Worm (Caenorhabditis elegans): ENCODE data around the gene C34C12.12.
A peak's percentile ranks its signal among the peaks of the same experiment; 100 is the strongest.

Gene C34C12.12

ce11 chrIII:3460061-3460460 is 7.1 kb downstream of the C34C12.12 start, which contains the start of gene C34C12.8 (continued):
- TF ChIP-seq alr-1 (tag; optimal IDR thresholded peaks at IDR 0.05; ENCODE audit: borderline replicate concordance), result no peak
- TF ChIP-seq lsy-2 (tag; optimal IDR thresholded peaks at IDR 0.05), result peak; percentile 97 to 98
- peak; percentile 97 for TF ChIP-seq rnt-1 (tag; optimal IDR thresholded peaks at IDR 0.05)
- peak; percentile 97 for TF ChIP-seq unc-86 (tag; optimal IDR thresholded peaks at IDR 0.05)
- peak; percentile 98 for TF ChIP-seq mep-1 (tag; optimal IDR thresholded peaks at IDR 0.05)
- no peak for TF ChIP-seq nhr-84 (tag; optimal IDR thresholded peaks at IDR 0.05)
- TF ChIP-seq zip-4 (GFP tag; optimal IDR thresholded peaks at IDR 0.05), result peak; percentile 87
- TF ChIP-seq fkh-10 (GFP tag; optimal IDR thresholded peaks at IDR 0.05), result peak; percentile 86
- peak; percentile 89 for TF ChIP-seq elt-2 (tag; optimal IDR thresholded peaks at IDR 0.05)
- peak; percentile 18 for TF ChIP-seq nhr-12 (tag; optimal IDR thresholded peaks at IDR 0.05)
- TF ChIP-seq nhr-71 (tag; optimal IDR thresholded peaks at IDR 0.05), result peak; percentile 98
- TF ChIP-seq grh-1 (GFP tag; IDR thresholded peaks at IDR 0.05), result peak; percentile 96
- peak; percentile 81 for TF ChIP-seq mef-2 (tag; optimal IDR thresholded peaks at IDR 0.05)
- TF ChIP-seq ceh-82 (tag; optimal IDR thresholded peaks at IDR 0.05), result peak; percentile 95 to 98 (median 97)
- TF ChIP-seq snu-23 (GFP tag; optimal IDR thresholded peaks at IDR 0.05), result peak; percentile 98
- no peak for TF ChIP-seq hlh-4 (tag; optimal IDR thresholded peaks at IDR 0.05)
- peak in 1 of 2 experiments; percentile 92 for TF ChIP-seq mdl-1 (tag; optimal IDR thresholded peaks at IDR 0.05)
- no peak for TF ChIP-seq Y116A8C.19 (tag; optimal IDR thresholded peaks at IDR 0.05; ENCODE audit: borderline replicate concordance)
- peak; percentile 76 for TF ChIP-seq unc-98 (GFP tag; IDR thresholded peaks at IDR 0.05)
- TF ChIP-seq lin-35 (GFP tag; optimal IDR thresholded peaks at IDR 0.05), result peak; percentile 96 to 98
- no peak for TF ChIP-seq ets-5 (GFP tag; IDR thresholded peaks at IDR 0.05)
- peak; percentile 97 for TF ChIP-seq tbx-2 (tag; optimal IDR thresholded peaks at IDR 0.05)
- TF ChIP-seq egl-13 (tag; optimal IDR thresholded peaks at IDR 0.05), result peak; percentile 93
- TF ChIP-seq blmp-1 (tag; optimal IDR thresholded peaks at IDR 0.05), result peak; percentile 70
- TF ChIP-seq C04F5.9 (tag; optimal IDR thresholded peaks at IDR 0.05), result peak; percentile 91
- peak; percentile 74 for TF ChIP-seq ceh-63 (GFP tag; optimal IDR thresholded peaks at IDR 0.05)
- TF ChIP-seq lin-15B (tag; optimal IDR thresholded peaks at IDR 0.05), result peak; percentile 95
- peak; percentile 79 for TF ChIP-seq fos-1 (tag; optimal IDR thresholded peaks at IDR 0.05)
- no peak for TF ChIP-seq sptf-1 (tag; optimal IDR thresholded peaks at IDR 0.05)
- no peak for TF ChIP-seq pqm-1 (tag; optimal IDR thresholded peaks at IDR 0.05)
- peak; percentile 90 for TF ChIP-seq ceh-88 (GFP tag; IDR thresholded peaks at IDR 0.05)
- TF ChIP-seq efl-1 (optimal IDR thresholded peaks at IDR 0.05), result peak; percentile 93 to 99
- peak; percentile 96 to 100 for TF ChIP-seq efl-1 (GFP tag; optimal IDR thresholded peaks at IDR 0.05 in 1 of 2)
- TF ChIP-seq lin-13 (GFP tag; optimal IDR thresholded peaks at IDR 0.05), result peak; percentile 97
- TF ChIP-seq aha-1 (tag; optimal IDR thresholded peaks at IDR 0.05), result peak; percentile 73
- TF ChIP-seq fkh-8 (tag; optimal IDR thresholded peaks at IDR 0.05), result peak; percentile 94
- peak; percentile 97 for TF ChIP-seq lin-39 (tag; optimal IDR thresholded peaks at IDR 0.05)
- TF ChIP-seq aly-2 (tag; optimal IDR thresholded peaks at IDR 0.05), result peak; percentile 90
- peak in 1 of 2 experiments; percentile 79 for TF ChIP-seq egl-27 (tag; optimal IDR thresholded peaks at IDR 0.05)
- peak; percentile 88 for TF ChIP-seq nhr-77 (tag; optimal IDR thresholded peaks at IDR 0.05)
- TF ChIP-seq nhr-90 (tag; optimal IDR thresholded peaks at IDR 0.05; ENCODE audit: poor library complexity), result peak; percentile 98
- TF ChIP-seq skn-1 (tag; optimal IDR thresholded peaks at IDR 0.05), result peak; percentile 91
- peak; percentile 98 for TF ChIP-seq unc-130 (tag; optimal IDR thresholded peaks at IDR 0.05)
- TF ChIP-seq sox-4 (tag; optimal IDR thresholded peaks at IDR 0.05), result peak; percentile 85
- TF ChIP-seq nhr-11 (tag; optimal IDR thresholded peaks at IDR 0.05), result peak; percentile 92
- no peak for TF ChIP-seq pag-3 (tag; optimal IDR thresholded peaks at IDR 0.05; ENCODE audit: borderline replicate concordance, insufficient read depth)
- TF ChIP-seq sup-37 (GFP tag; optimal IDR thresholded peaks at IDR 0.05), result peak; percentile 92
- peak; percentile 84 for TF ChIP-seq F16B12.6 (tag; optimal IDR thresholded peaks at IDR 0.05)
- no peak for TF ChIP-seq ces-1 (GFP tag; optimal IDR thresholded peaks at IDR 0.05)
- TF ChIP-seq unc-62 (GFP tag; optimal IDR thresholded peaks at IDR 0.05), result peak; percentile 71
- TF ChIP-seq C16A3.4 (tag; optimal IDR thresholded peaks at IDR 0.05), result peak; percentile 96
- TF ChIP-seq fkh-4 (tag; optimal IDR thresholded peaks at IDR 0.05; ENCODE audit: borderline replicate concordance), result peak; percentile 78
- TF ChIP-seq xbp-1 (tag; optimal IDR thresholded peaks at IDR 0.05), result peak; percentile 98
